Worm (Caenorhabditis elegans): ENCODE data around the gene arp-1.
"Not testable (repeated sequence)": the region's sequence is repeated elsewhere in the genome, so short reads cannot be mapped to it uniquely, and the experiment has no call there.

ce11 chrII:15171816-15172215 lies 51.7 kb downstream of the arp-1 start, which contains the start of gene gst-39:
- not testable (repeated sequence) for TF ChIP-seq elt-2 (tag; optimal IDR thresholded peaks at IDR 0.05); fkh-10 (GFP tag; optimal IDR thresholded peaks at IDR 0.05); madf-2 (tag; optimal IDR thresholded peaks at IDR 0.05); ceh-34 (tag; optimal IDR thresholded peaks at IDR 0.05); unc-3 (GFP tag; conservative IDR thresholded peaks at IDR 0.05); unc-3 (tag; optimal IDR thresholded peaks at IDR 0.05); pag-3 (tag; optimal IDR thresholded peaks at IDR 0.05; ENCODE audit: borderline replicate concordance); zip-5 (tag; optimal IDR thresholded peaks at IDR 0.05); ceh-48 (tag; optimal IDR thresholded peaks at IDR 0.05); ama-1 (optimal IDR thresholded peaks at IDR 0.05)
